Worm (Caenorhabditis elegans): ENCODE data around the gene K04C2.5.

K04C2.5 gene

DNA sequence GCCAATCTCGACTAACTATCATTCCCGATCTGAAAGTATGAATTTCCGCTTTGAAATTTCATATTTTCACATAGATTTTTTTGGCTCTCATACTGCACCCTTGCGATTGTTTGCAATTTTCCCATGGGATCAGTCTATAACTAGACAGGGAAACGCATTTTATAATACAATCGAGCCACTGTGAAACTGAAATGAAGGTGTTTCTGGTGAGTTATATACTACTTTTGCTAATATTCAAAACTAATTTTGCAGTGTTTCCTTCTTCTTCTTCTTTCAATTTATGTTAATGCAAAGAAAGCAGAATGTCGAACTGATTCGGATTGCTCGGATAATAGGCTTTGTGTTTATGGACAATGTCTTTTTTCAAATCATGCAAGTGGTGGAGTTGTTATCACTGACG lies 5.6 kb downstream of the K04C2.5 start:
- TF ChIP-seq jun-1 (tag; optimal IDR thresholded peaks at IDR 0.05) (no peak), lsy-12 (tag; optimal IDR thresholded peaks at IDR 0.05) (no peak), egl-27 (tag; optimal IDR thresholded peaks at IDR 0.05) (no peak), ceh-9 (tag; optimal IDR thresholded peaks at IDR 0.05) (no peak), fos-1 (tag; optimal IDR thresholded peaks at IDR 0.05) (no peak), nhr-11 (tag; optimal IDR thresholded peaks at IDR 0.05) (no peak), ceh-82 (tag; optimal IDR thresholded peaks at IDR 0.05) (no peak), pha-4 (tag; optimal IDR thresholded peaks at IDR 0.05) (no peak), ztf-4 (tag; optimal IDR thresholded peaks at IDR 0.05) (no peak), nhr-76 (tag; optimal IDR thresholded peaks at IDR 0.05) (no peak)

DNA sequence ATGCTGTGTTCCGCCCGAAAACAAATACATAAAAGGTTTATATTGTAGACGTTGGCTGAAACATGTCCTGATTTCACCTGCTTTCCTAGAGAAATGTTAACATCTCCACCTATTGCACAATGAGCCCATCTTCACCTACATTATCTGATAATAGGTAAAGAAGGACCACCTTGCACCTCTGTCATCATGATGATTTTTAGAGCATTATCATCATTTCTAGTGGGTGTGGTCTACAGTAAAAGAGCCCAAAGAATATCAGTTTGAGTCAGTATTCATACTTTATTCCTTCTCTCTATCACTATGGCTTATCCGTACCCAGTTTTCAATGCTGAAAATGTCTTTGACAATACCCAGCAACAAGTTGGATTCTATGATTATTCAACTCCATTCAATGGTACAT lies 7.3 kb downstream of the K04C2.5 start, which contains the start of gene med-2:
Gene med-2, plus strand, starts transcription at position 301 of the 400 bp plus-strand sequence.
- TF ChIP-seq fkh-10 (GFP tag; optimal IDR thresholded peaks at IDR 0.05), result no peak
- TF ChIP-seq nhr-12 (tag; optimal IDR thresholded peaks at IDR 0.05), result no peak
- no peak for TF ChIP-seq nhr-237 (tag; optimal IDR thresholded peaks at IDR 0.05)
- TF ChIP-seq ZK546.5 (tag; optimal IDR thresholded peaks at IDR 0.05), result no peak
- no peak for TF ChIP-seq nhr-11 (tag; optimal IDR thresholded peaks at IDR 0.05)
- TF ChIP-seq R02D3.7 (tag; optimal IDR thresholded peaks at IDR 0.05), result no peak
- TF ChIP-seq hmg-11 (tag; optimal IDR thresholded peaks at IDR 0.05), result no peak

DNA sequence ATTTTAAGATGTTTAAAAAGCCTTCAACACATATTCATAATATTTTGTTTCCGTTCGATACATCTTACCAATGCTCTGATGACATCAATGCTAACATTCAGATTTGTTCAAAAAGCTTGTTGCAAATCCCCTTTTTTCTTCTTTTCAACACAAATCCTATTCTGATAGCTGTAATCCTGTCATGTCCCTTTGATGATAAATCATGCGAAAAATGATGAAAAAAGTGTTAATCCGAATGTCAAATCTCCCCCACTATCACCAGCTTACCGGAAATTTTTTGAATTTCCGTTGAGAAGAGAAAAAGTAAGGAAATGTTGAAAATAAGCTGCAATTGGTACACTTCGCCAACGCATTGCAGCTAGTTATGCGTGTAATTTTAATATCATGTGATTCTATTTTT lies 9.7 kb downstream of the K04C2.5 start:
- no peak for TF ChIP-seq nhr-25 (tag; optimal IDR thresholded peaks at IDR 0.05)
- TF ChIP-seq nhr-237 (tag; optimal IDR thresholded peaks at IDR 0.05), result no peak
- no peak for TF ChIP-seq sea-2 (GFP tag; optimal IDR thresholded peaks at IDR 0.05)
- TF ChIP-seq ztf-4 (tag; optimal IDR thresholded peaks at IDR 0.05), result no peak
- TF ChIP-seq R02D3.7 (tag; optimal IDR thresholded peaks at IDR 0.05), result no peak
- no peak for TF ChIP-seq tbx-2 (tag; optimal IDR thresholded peaks at IDR 0.05)

DNA sequence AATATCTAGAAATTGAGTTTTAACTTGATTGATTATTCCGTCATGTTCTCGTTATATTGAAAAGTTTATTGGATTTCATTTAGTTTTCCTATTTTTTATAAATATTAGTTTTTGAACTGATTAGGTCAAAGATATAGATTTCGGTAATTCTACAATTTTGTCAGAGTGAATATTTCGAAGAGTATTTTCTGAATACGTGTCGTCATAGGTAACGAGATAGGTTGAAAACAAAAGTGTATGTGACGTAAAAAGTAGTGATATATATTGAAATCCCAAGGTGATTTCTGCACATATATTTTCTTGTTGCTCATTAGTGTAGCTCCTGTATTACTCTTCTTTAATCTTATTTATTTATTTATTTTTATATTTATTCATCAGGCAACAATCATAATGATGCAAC lies 10.7 kb downstream of the K04C2.5 start, which contains the start of gene K04C2.7:
Gene K04C2.7, plus strand, starts transcription at position 301 of the 400 bp plus-strand sequence.
- TF ChIP-seq ceh-28 (tag; optimal IDR thresholded peaks at IDR 0.05) (no peak), hmg-11 (tag; optimal IDR thresholded peaks at IDR 0.05) (no peak), lin-39 (tag; optimal IDR thresholded peaks at IDR 0.05) (no peak), fos-1 (tag; optimal IDR thresholded peaks at IDR 0.05) (no peak), zag-1 (tag; optimal IDR thresholded peaks at IDR 0.05) (no peak), nhr-11 (tag; optimal IDR thresholded peaks at IDR 0.05) (no peak), elt-1 (tag; optimal IDR thresholded peaks at IDR 0.05) (no peak), fkh-2 (tag; optimal IDR thresholded peaks at IDR 0.05) (no peak), pqm-1 (tag; optimal IDR thresholded peaks at IDR 0.05) (no peak), unc-62 (GFP tag; optimal IDR thresholded peaks at IDR 0.05) (no peak), lsy-12 (tag; optimal IDR thresholded peaks at IDR 0.05) (no peak), nhr-76 (tag; optimal IDR thresholded peaks at IDR 0.05) (no peak), pha-4 (tag; optimal IDR thresholded peaks at IDR 0.05) (no peak), mml-1 (tag; optimal IDR thresholded peaks at IDR 0.05) (no peak), aly-2 (tag; optimal IDR thresholded peaks at IDR 0.05) (no peak), ZK546.5 (tag; optimal IDR thresholded peaks at IDR 0.05) (no peak), nhr-12 (tag; optimal IDR thresholded peaks at IDR 0.05) (no peak), mdl-1 (tag; optimal IDR thresholded peaks at IDR 0.05) (no peak)

DNA sequence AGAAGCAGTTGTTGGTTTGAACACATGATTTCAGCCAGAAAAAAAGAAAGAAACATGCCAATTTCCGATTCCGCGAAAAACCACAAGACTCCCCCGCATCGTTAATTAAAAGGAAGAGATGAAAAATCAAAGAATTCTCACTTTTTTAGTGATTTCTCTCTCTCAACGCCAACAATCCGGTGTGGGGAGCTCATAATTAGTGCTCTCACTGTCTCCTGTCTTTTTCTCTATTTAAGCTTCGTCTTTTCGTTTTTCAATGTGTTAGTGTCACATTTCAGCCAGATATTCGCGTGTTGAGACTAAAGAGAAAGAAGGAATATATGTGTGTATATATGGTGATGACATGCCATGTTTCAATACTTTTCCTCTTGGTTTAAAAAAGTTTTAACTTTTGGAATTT lies 17.7 kb downstream of the K04C2.5 start:
- peak; percentile 19 for TF ChIP-seq nfya-1 (tag; optimal IDR thresholded peaks at IDR 0.05; ENCODE audit: insufficient read depth)
- peak; percentile 21 for TF ChIP-seq tbx-2 (tag; optimal IDR thresholded peaks at IDR 0.05)
- TF ChIP-seq ceh-28 (tag; optimal IDR thresholded peaks at IDR 0.05), result no peak
- TF ChIP-seq nhr-11 (tag; optimal IDR thresholded peaks at IDR 0.05), result peak; percentile 2
- no peak for TF ChIP-seq fos-1 (tag; optimal IDR thresholded peaks at IDR 0.05)
- TF ChIP-seq nhr-43 (tag; optimal IDR thresholded peaks at IDR 0.05; ENCODE audit: poor library complexity, severe bottlenecking), result peak; percentile 21

DNA sequence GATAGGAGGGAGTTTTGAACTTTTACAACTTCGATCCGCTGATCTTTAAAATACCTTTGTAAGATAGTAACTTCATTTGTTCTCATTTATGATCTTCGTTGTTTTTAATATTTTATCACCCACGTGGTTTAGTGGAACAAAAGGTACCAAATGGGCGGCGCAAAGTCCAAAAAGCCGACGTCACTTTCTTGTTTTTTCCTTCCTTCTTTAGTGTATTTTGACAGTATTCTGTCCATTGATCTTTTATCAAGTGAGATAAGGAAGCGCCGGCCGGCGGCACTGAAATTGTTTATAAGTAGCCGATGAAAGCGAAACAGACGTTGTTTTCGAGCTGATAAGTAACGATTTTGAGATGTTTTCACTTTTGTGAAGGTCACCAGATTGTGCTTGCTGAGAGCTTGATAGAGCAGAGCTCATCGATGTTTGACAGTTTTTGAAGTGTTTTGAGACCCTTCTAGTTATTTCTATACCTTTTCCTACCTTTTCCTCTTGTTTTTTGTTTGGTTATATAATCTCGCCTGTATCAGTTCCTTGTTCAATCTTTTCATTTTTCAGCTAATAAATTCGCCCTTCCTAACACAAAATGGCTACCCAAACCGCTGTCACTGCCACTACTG lies 18.8 kb downstream of the K04C2.5 start, which contains the start of gene K04C2.3:
Gene K04C2.3, plus strand, starts transcription at position 556 of the 617 bp plus-strand sequence.
- TF ChIP-seq nhr-23 (tag; optimal IDR thresholded peaks at IDR 0.05) (peak; percentile 40), nhr-76 (tag; optimal IDR thresholded peaks at IDR 0.05) (no peak), eor-1 (tag; optimal IDR thresholded peaks at IDR 0.05) (no peak), pqm-1 (tag; optimal IDR thresholded peaks at IDR 0.05) (peak; percentile 89), R02D3.7 (tag; optimal IDR thresholded peaks at IDR 0.05) (no peak), jun-1 (tag; optimal IDR thresholded peaks at IDR 0.05) (peak; percentile 14), tbx-2 (tag; optimal IDR thresholded peaks at IDR 0.05) (no peak), lsy-12 (tag; optimal IDR thresholded peaks at IDR 0.05) (no peak), elt-2 (tag; optimal IDR thresholded peaks at IDR 0.05) (peak; percentile 31), nhr-43 (tag; optimal IDR thresholded peaks at IDR 0.05; ENCODE audit: poor library complexity, severe bottlenecking) (peak; percentile 67), unc-39 (tag; optimal IDR thresholded peaks at IDR 0.05) (no peak), mdl-1 (tag; optimal IDR thresholded peaks at IDR 0.05) (no peak)
